Worm (Caenorhabditis elegans) whole organism, mixed stage, embryonic: ENCODE measurements around the gene try-10.

ENCODE experiments used
- ces-1 ChIP-seq: fragments of 150-350 bp; optimal IDR thresholded peaks from 2 replicates; lab custom pipeline; 2014; ENCODE audit warnings: missing biosample characterization, missing genetic modification reagents, missing genetic modification characterization
- elt-1 ChIP-seq: sonication (generic microtip); optimal IDR thresholded peaks from 2 replicates; lab custom pipeline; 2017; ENCODE audit warnings: missing genetic modification characterization, mild to moderate bottlenecking, missing compliant biosample characterization, antibody characterized with exemption, moderate library complexity, borderline replicate concordance; ENCODE audit not compliant: insufficient read depth
- elt-3 ChIP-seq: fragments of 150-350 bp; optimal IDR thresholded peaks from 2 replicates; lab custom pipeline; 2014; ENCODE audit warnings: missing biosample characterization, missing genetic modification characterization
- ham-2 ChIP-seq: fragments of 200-800 bp; sonication (Bioruptor generic); optimal IDR thresholded peaks from 2 replicates; lab custom pipeline; 2018; ENCODE audit warnings: mild to moderate bottlenecking, missing genetic modification characterization, missing compliant biosample characterization
- lin-13 ChIP-seq: fragments of 150-350 bp; optimal IDR thresholded peaks from 2 replicates; lab custom pipeline; 2014; ENCODE audit warnings: missing biosample characterization, missing genetic modification characterization
- lin-32 ChIP-seq: fragments of 200-800 bp; sonication (Bioruptor generic); optimal IDR thresholded peaks from 2 replicates; lab custom pipeline; 2018; ENCODE audit warnings: mild to moderate bottlenecking, missing genetic modification characterization, missing compliant biosample characterization
- nhr-237 ChIP-seq: fragments of 150-350 bp; optimal IDR thresholded peaks from 2 replicates; lab custom pipeline; 2014; ENCODE audit warnings: missing biosample characterization, missing genetic modification characterization
- nhr-76 ChIP-seq: sonication (generic microtip); optimal IDR thresholded peaks from 2 replicates; lab custom pipeline; 2017; ENCODE audit warnings: missing biosample characterization, missing genetic modification characterization
- snpc-4 ChIP-seq: fragments of 150-350 bp; optimal IDR thresholded peaks from 2 replicates; lab custom pipeline; 2014; ENCODE audit warnings: missing biosample characterization, missing genetic modification characterization
- unc-120 ChIP-seq: sonication (generic microtip); optimal IDR thresholded peaks from 2 replicates; lab custom pipeline; 2017; ENCODE audit warnings: missing genetic modification characterization, missing compliant biosample characterization; ENCODE audit not compliant: poor library complexity, severe bottlenecking
- unc-39 ChIP-seq: fragments of 150-350 bp; optimal IDR thresholded peaks from 2 replicates; lab custom pipeline; 2014; ENCODE audit warnings: missing biosample characterization, missing genetic modification characterization
- ztf-11 ChIP-seq: fragments of 150-350 bp; optimal IDR thresholded peaks from 2 replicates; lab custom pipeline; 2014; ENCODE audit warnings: missing biosample characterization, missing genetic modification characterization

DNA sequence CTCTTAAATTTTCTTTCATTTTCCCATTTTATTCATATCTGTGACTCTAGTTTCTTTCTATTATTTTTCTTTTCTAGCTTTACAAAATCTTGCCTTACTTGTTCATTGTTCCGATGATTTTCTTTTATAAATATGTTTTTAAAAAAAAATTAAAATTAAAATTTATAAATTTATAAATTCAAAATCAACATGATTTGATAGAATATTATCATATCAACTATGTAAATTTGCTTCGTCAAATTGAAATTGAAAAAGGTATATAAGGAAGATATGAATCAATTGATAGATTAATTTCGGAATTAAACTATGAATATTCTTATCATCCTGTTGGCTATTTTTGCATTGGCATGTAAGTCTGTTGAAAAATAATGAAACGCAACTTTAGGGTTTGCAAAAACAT lies 20.2 kb upstream of the try-10 start, which contains the start of gene W07G4.1:
- TF ChIP-seq elt-3 (tag; lab: Kevin White, UChicago) (no peak), elt-1 (tag; lab: Kevin White, UChicago) (no peak), ces-1 (no peak), unc-120 (no peak), snpc-4 (tag; lab: Kevin White, UChicago) (no peak), lin-13 (tag; lab: Kevin White, UChicago) (no peak), lin-32 (no peak), unc-39 (tag; lab: Kevin White, UChicago) (no peak), ztf-11 (tag; lab: Kevin White, UChicago) (no peak), nhr-76 (tag; lab: Kevin White, UChicago) (no peak), nhr-237 (tag; lab: Kevin White, UChicago) (no peak), ham-2 (GFP tag; lab: Kevin White, UChicago) (no peak)
